Worm (Caenorhabditis elegans) whole organism, L3 larva: Measurements from ENCODE around the gene upb-1.
A peak's percentile ranks its signal among the peaks of the same experiment; 100 is the strongest.

Experiments
- R02D3.7 ChIP-seq: fragments of 150-350 bp; optimal IDR thresholded peaks from 2 replicates; lab custom pipeline; 2014; ENCODE audit warnings: missing biosample characterization, missing genetic modification characterization
- ZK546.5 ChIP-seq: sonication (generic microtip); optimal IDR thresholded peaks from 2 replicates; lab custom pipeline; 2017; ENCODE audit warnings: missing biosample characterization, missing genetic modification characterization
- ama-1 ChIP-seq: fragments of 150-350 bp; optimal IDR thresholded peaks from 2 replicates; lab custom pipeline; 2018
- ceh-16 ChIP-seq: sonication (generic microtip); optimal IDR thresholded peaks from 2 replicates; lab custom pipeline; 2017; ENCODE audit warnings: missing biosample characterization, missing genetic modification characterization
- ceh-28 ChIP-seq: fragments of 150-350 bp; optimal IDR thresholded peaks from 2 replicates; lab custom pipeline; 2014; ENCODE audit warnings: missing biosample characterization, missing genetic modification reagents, missing genetic modification characterization
- ceh-82 ChIP-seq: fragments of 150-350 bp; optimal IDR thresholded peaks from 2 replicates; lab custom pipeline; 2014; ENCODE audit warnings: missing biosample characterization, missing genetic modification characterization
- ceh-9 ChIP-seq: sonication (generic microtip); optimal IDR thresholded peaks from 2 replicates; lab custom pipeline; 2018; ENCODE audit warnings: missing biosample characterization, missing genetic modification characterization
- daf-12 ChIP-seq: fragments of 150-350 bp; optimal IDR thresholded peaks from 2 replicates; lab custom pipeline; 2014; ENCODE audit warnings: missing biosample characterization, missing genetic modification reagents, missing genetic modification characterization
- egl-27 ChIP-seq: sonication (generic microtip); optimal IDR thresholded peaks from 4 replicates; lab custom pipeline; 2017; ENCODE audit warnings: missing biosample characterization, missing genetic modification reagents, missing genetic modification characterization
- egl-5 ChIP-seq: fragments of 150-350 bp; optimal IDR thresholded peaks from 2 replicates; lab custom pipeline; 2017; ENCODE audit warnings: missing biosample characterization, missing genetic modification reagents, missing genetic modification characterization, inconsistent platforms
- elt-1 ChIP-seq: fragments of 150-350 bp; optimal IDR thresholded peaks from 2 replicates; lab custom pipeline; 2014; ENCODE audit warnings: missing biosample characterization, missing genetic modification characterization
- elt-2 ChIP-seq: sonication (generic microtip); optimal IDR thresholded peaks from 2 replicates; lab custom pipeline; 2016; ENCODE audit warnings: missing genetic modification reagents, mild to moderate bottlenecking, missing genetic modification characterization, missing compliant biosample characterization
- elt-3 ChIP-seq, 3 experiments: fragments of 150-350 bp in 1 of 3; sonication (generic microtip) in 2 of 3; optimal IDR thresholded peaks; 2 replicates in 2 of 3; 4 replicates in 1 of 3; lab custom pipeline; 2014 to 2017; ENCODE audit warnings: missing biosample characterization in 3 of 3, missing genetic modification characterization in 3 of 3
- eor-1 ChIP-seq, 2 experiments: fragments of 150-350 bp; optimal IDR thresholded peaks; 2 replicates each; lab custom pipeline; 2014 to 2018; ENCODE audit warnings: missing biosample characterization in 2 of 2, missing genetic modification characterization in 2 of 2
- fos-1 ChIP-seq: fragments of 150-350 bp; optimal IDR thresholded peaks from 2 replicates; lab custom pipeline; 2014; ENCODE audit warnings: missing biosample characterization, missing genetic modification characterization
- jun-1 ChIP-seq: fragments of 150-350 bp; optimal IDR thresholded peaks from 2 replicates; lab custom pipeline; 2014; ENCODE audit warnings: missing biosample characterization, missing genetic modification reagents, missing genetic modification characterization
- lin-15B ChIP-seq: fragments of 150-350 bp; optimal IDR thresholded peaks from 2 replicates; lab custom pipeline; 2014; ENCODE audit warnings: missing biosample characterization, missing genetic modification characterization
- mml-1 ChIP-seq: fragments of 150-350 bp; sonication (generic microtip); optimal IDR thresholded peaks from 3 replicates; lab custom pipeline; 2014; ENCODE audit warnings: missing biosample characterization, missing genetic modification characterization
- nfya-1 ChIP-seq: sonication (generic microtip); optimal IDR thresholded peaks from 2 replicates; lab custom pipeline; 2017; ENCODE audit warnings: missing genetic modification characterization, mild to moderate bottlenecking, missing compliant biosample characterization, antibody characterized with exemption, moderate library complexity; ENCODE audit not compliant: insufficient read depth
- nhr-11 ChIP-seq: fragments of 150-350 bp; optimal IDR thresholded peaks from 2 replicates; lab custom pipeline; 2014; ENCODE audit warnings: missing biosample characterization, missing genetic modification characterization
- nhr-12 ChIP-seq: fragments of 150-350 bp; optimal IDR thresholded peaks from 2 replicates; lab custom pipeline; 2014; ENCODE audit warnings: missing biosample characterization, missing genetic modification characterization
- nhr-237 ChIP-seq: fragments of 150-350 bp; optimal IDR thresholded peaks from 2 replicates; lab custom pipeline; 2014; ENCODE audit warnings: missing biosample characterization, missing genetic modification characterization
- nhr-43 ChIP-seq: sonication (generic microtip); optimal IDR thresholded peaks from 2 replicates; lab custom pipeline; 2016; ENCODE audit warnings: mild to moderate bottlenecking, missing genetic modification characterization, missing compliant biosample characterization; ENCODE audit not compliant: poor library complexity, severe bottlenecking
- nhr-67 ChIP-seq: fragments of 150-350 bp; optimal IDR thresholded peaks from 2 replicates; lab custom pipeline; 2014; ENCODE audit warnings: missing biosample characterization, missing genetic modification characterization
- nhr-76 ChIP-seq: fragments of 150-350 bp; sonication (generic microtip); optimal IDR thresholded peaks from 5 replicates; lab custom pipeline; 2014; ENCODE audit warnings: missing biosample characterization, missing genetic modification characterization
- nhr-77 ChIP-seq: fragments of 150-350 bp; optimal IDR thresholded peaks from 2 replicates; lab custom pipeline; 2014; ENCODE audit warnings: missing biosample characterization, missing genetic modification characterization
- pha-4 ChIP-seq: fragments of 150-350 bp; optimal IDR thresholded peaks from 2 replicates; lab custom pipeline; 2014; ENCODE audit warnings: missing biosample characterization, missing genetic modification reagents, missing genetic modification characterization
- pqm-1 ChIP-seq: fragments of 150-350 bp; optimal IDR thresholded peaks from 2 replicates; lab custom pipeline; 2017; ENCODE audit warnings: missing biosample characterization, missing genetic modification characterization, inconsistent platforms
- skn-1 ChIP-seq: fragments of 150-350 bp; optimal IDR thresholded peaks from 2 replicates; lab custom pipeline; 2014; ENCODE audit warnings: missing biosample characterization, missing genetic modification characterization
- tbx-2 ChIP-seq: sonication (generic microtip); optimal IDR thresholded peaks from 2 replicates; lab custom pipeline; 2016; ENCODE audit warnings: mild to moderate bottlenecking, missing genetic modification characterization, missing compliant biosample characterization
- unc-39 ChIP-seq: sonication (generic microtip); optimal IDR thresholded peaks from 4 replicates; lab custom pipeline; 2017; ENCODE audit warnings: missing biosample characterization, missing genetic modification characterization
- unc-62 ChIP-seq: fragments of 150-350 bp; sonication (generic microtip); optimal IDR thresholded peaks from 4 replicates; lab custom pipeline; 2014; ENCODE audit warnings: missing biosample characterization, missing genetic modification reagents, missing genetic modification characterization
- zag-1 ChIP-seq: fragments of 150-350 bp; optimal IDR thresholded peaks from 2 replicates; lab custom pipeline; 2014; ENCODE audit warnings: missing biosample characterization, missing genetic modification characterization

Gene upb-1

DNA sequence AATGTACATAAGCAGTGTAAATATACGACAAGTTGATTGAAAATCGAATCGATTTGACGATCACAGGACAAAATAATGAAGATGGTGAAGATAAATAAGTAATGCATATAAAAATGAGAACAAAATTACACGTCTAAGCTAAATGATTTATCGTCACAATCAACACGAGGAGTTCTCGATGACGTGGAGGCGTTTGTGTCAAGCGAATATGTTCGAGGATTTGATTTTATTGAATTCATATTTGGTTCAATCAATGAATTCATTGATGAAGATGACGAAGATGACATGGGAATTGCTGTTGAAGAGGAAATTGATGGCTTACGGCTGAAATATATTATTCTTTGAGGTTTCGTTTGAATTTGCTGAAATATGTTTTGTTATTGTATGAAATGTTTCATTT is 2.6 kb upstream of the upb-1 start, which contains the start of gene nyn-3:
Gene nyn-3 (minus strand): TSS at position 101 of the 400 bp plus-strand sequence.
- TF ChIP-seq ceh-28 = no peak
- no peak for TF ChIP-seq eor-1 (tag; optimal IDR thresholded peaks at IDR 0.05; lab: Kevin White, UChicago)
- TF ChIP-seq nhr-67 (tag; lab: Kevin White, UChicago) = no peak
- TF ChIP-seq ceh-16 (tag; lab: Kevin White, UChicago) = no peak
- TF ChIP-seq R02D3.7 (tag; lab: Kevin White, UChicago) = no peak
- TF ChIP-seq ZK546.5 (tag; lab: Kevin White, UChicago) = no peak
- TF ChIP-seq nfya-1 (tag; lab: Kevin White, UChicago) = no peak
- TF ChIP-seq nhr-11 (tag; lab: Kevin White, UChicago) = no peak
- no peak for TF ChIP-seq nhr-237
- TF ChIP-seq jun-1 (tag; lab: Kevin White, UChicago) = no peak

ce11 chrII:6288104-6288503 is 1.8 kb downstream of the upb-1 start:
- TF ChIP-seq elt-3 (tag; optimal IDR thresholded peaks at IDR 0.05; lab: Kevin White, UChicago) (no peak), daf-12 (tag; lab: Kevin White, UChicago) (no peak), nhr-12 (no peak), nhr-76 (no peak), pqm-1 (tag; lab: Kevin White, UChicago) (no peak), skn-1 (tag; lab: Kevin White, UChicago) (no peak), ama-1 (lab: Kevin White, UChicago) (no peak), ceh-82 (tag; lab: Kevin White, UChicago) (no peak), zag-1 (tag; lab: Kevin White, UChicago) (no peak), nhr-11 (tag; lab: Kevin White, UChicago) (no peak), egl-5 (tag; lab: Kevin White, UChicago) (no peak), pha-4 (tag; lab: Kevin White, UChicago) (no peak), R02D3.7 (tag; lab: Kevin White, UChicago) (no peak), elt-1 (tag; lab: Kevin White, UChicago) (no peak), unc-39 (tag; lab: Kevin White, UChicago) (no peak), ZK546.5 (tag; lab: Kevin White, UChicago) (no peak), mml-1 (no peak)
- TF ChIP-seq, all 47 proteins: peak for 0

DNA sequence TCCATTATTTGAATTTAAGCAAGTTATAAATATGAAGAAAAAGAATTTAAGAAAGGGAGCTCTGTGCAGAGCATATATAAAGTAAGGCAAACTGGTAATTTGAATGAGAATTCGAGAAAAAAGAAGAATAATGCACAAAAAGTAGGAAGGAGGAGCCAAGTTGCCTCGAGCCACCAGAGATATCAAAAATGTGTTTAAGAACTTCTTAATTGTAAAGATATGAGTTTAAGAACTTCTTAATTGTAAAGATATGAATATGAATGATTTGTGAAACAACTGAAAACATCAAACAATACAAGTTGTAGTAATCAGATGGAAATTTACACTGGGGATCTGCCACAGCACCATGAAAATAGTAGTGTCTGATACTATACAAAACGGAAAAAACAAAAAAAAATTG is 3.0 kb downstream of the upb-1 start, which contains the start of gene F13H8.6:
Gene F13H8.6 (minus strand): TSS at position 101 of the 400 bp plus-strand sequence.
- TF ChIP-seq nhr-43 (tag; lab: Kevin White, UChicago) (no peak), ama-1 (lab: Kevin White, UChicago) (no peak), nhr-67 (tag; lab: Kevin White, UChicago) (no peak), unc-62 (GFP tag; lab: Kevin White, UChicago) (no peak), pha-4 (tag; lab: Kevin White, UChicago) (no peak), jun-1 (tag; lab: Kevin White, UChicago) (no peak), ceh-9 (no peak), ZK546.5 (tag; lab: Kevin White, UChicago) (no peak), ceh-82 (tag; lab: Kevin White, UChicago) (no peak), elt-1 (tag; lab: Kevin White, UChicago) (no peak), lin-15B (no peak)

ce11 chrII:6283074-6283473 is 6.8 kb downstream of the upb-1 start, which contains the start of gene F13H8.1:
TSS of gene F13H8.1 (plus strand) at chrII:6283384.
- peak; percentile 61 for TF ChIP-seq pqm-1 (tag; lab: Kevin White, UChicago)
- no peak for TF ChIP-seq nhr-12
- TF ChIP-seq ama-1 (lab: Kevin White, UChicago) = no peak
- peak; percentile 21 for TF ChIP-seq jun-1 (tag; lab: Kevin White, UChicago)
- TF ChIP-seq fos-1 = no peak
- TF ChIP-seq unc-39 (tag; lab: Kevin White, UChicago) = no peak
- no peak for TF ChIP-seq egl-27
- no peak for TF ChIP-seq elt-3 (tag; optimal IDR thresholded peaks at IDR 0.05; lab: Kevin White, UChicago)
- TF ChIP-seq pha-4 (tag; lab: Kevin White, UChicago) = peak; percentile 14
- TF ChIP-seq skn-1 (tag; lab: Kevin White, UChicago) = no peak
- TF ChIP-seq elt-2 (tag; lab: Kevin White, UChicago) = peak; percentile 88

DNA sequence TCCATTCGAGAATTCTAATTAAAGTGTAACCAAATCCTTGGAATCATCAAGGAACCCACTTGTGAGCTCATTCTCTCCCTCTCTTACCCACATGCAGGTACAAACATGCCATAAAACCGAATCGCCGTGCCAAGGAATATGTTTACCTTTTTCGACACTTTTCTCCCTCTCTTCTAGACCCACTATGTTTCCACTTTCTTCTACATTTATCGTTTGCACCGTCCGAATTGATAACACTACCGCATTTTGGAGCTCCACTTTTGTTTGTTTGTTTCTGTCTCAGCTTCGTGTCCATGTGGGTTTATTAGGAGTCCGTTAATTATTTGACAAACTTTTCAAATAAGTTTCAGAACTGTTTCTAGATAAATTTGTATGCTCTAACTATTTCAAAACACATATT is 8.0 kb downstream of the upb-1 start:
- no peak for TF ChIP-seq daf-12 (tag; lab: Kevin White, UChicago)
- TF ChIP-seq nhr-77 (tag; lab: Kevin White, UChicago) = no peak
- TF ChIP-seq pqm-1 (tag; lab: Kevin White, UChicago) = peak; percentile 68
- TF ChIP-seq ceh-9 = no peak
- peak; percentile 17 for TF ChIP-seq lin-15B
- peak; percentile 9 for TF ChIP-seq pha-4 (tag; lab: Kevin White, UChicago)
- peak; percentile 66 for TF ChIP-seq elt-2 (tag; lab: Kevin White, UChicago)
- TF ChIP-seq nhr-76 = no peak
- TF ChIP-seq tbx-2 (tag; lab: Kevin White, UChicago) = no peak
- no peak for TF ChIP-seq ceh-82 (tag; lab: Kevin White, UChicago)
- TF ChIP-seq, all 47 proteins: peak for 4
